Worm (Caenorhabditis elegans) whole organism, L4 larva: ENCODE measurements around the gene F52D2.5.

Experiments used
- F10B5.3 ChIP-seq: sonication (generic microtip); optimal IDR thresholded peaks from 2 replicates; lab custom pipeline; 2016; ENCODE audit warnings: mild to moderate bottlenecking, missing genetic modification characterization, missing compliant biosample characterization
- R02D3.7 ChIP-seq: fragments of 150-350 bp; sonication (generic microtip); optimal IDR thresholded peaks from 3 replicates; lab custom pipeline; 2014; ENCODE audit warnings: missing biosample characterization, missing genetic modification characterization
- T26A8.4 ChIP-seq: fragments of 200-800 bp; sonication (Bioruptor generic); IDR thresholded peaks from 2 replicates; pipeline ENCODE4 v1.3.6; 2022; ENCODE audit warnings: missing genetic modification characterization, missing compliant biosample characterization
- aha-1 ChIP-seq: fragments of 150-350 bp; peaks from one replicate; lab custom pipeline; 2014; ENCODE audit warnings: missing biosample characterization, missing genetic modification characterization
- ces-1 ChIP-seq: fragments of 150-350 bp; sonication (generic microtip); optimal IDR thresholded peaks from 4 replicates; lab custom pipeline; 2014; ENCODE audit warnings: missing biosample characterization, missing genetic modification reagents, missing genetic modification characterization
- daf-16 ChIP-seq, 3 experiments: sonication (generic microtip); optimal IDR thresholded peaks; 2 replicates each; lab custom pipeline; 2016 to 2017; ENCODE audit warnings: missing genetic modification characterization in 3 of 3, missing genetic modification reagents in 3 of 3, mild to moderate bottlenecking in 2 of 3, missing compliant biosample characterization in 2 of 3, missing biosample characterization in 1 of 3, moderate library complexity in 1 of 3
- dpl-1 ChIP-seq: fragments of 150-350 bp; optimal IDR thresholded peaks from 2 replicates; lab custom pipeline; 2014; ENCODE audit warnings: missing biosample characterization, missing genetic modification reagents, missing genetic modification characterization
- duxl-1 ChIP-seq: sonication (generic microtip); optimal IDR thresholded peaks from 2 replicates; lab custom pipeline; 2016; ENCODE audit warnings: mild to moderate bottlenecking, missing genetic modification characterization, moderate library complexity, missing compliant biosample characterization; ENCODE audit not compliant: poor library complexity
- fos-1 ChIP-seq: fragments of 150-350 bp; optimal IDR thresholded peaks from 2 replicates; lab custom pipeline; 2014; ENCODE audit warnings: missing biosample characterization, missing genetic modification characterization
- hlh-11 ChIP-seq: fragments of 200-800 bp; sonication (Bioruptor generic); optimal IDR thresholded peaks from 2 replicates; lab custom pipeline; 2018; ENCODE audit warnings: mild to moderate bottlenecking, missing genetic modification characterization, missing compliant biosample characterization
- hlh-30 ChIP-seq: sonication (generic microtip); optimal IDR thresholded peaks from 2 replicates; lab custom pipeline; 2017; ENCODE audit warnings: antibody characterized with exemption, mild to moderate bottlenecking, missing genetic modification characterization, missing compliant biosample characterization; ENCODE audit not compliant: insufficient read depth
- jun-1 ChIP-seq: fragments of 150-350 bp; optimal IDR thresholded peaks from 2 replicates; lab custom pipeline; 2014; ENCODE audit warnings: missing biosample characterization, missing genetic modification reagents, missing genetic modification characterization
- lin-39 ChIP-seq: fragments of 150-350 bp; optimal IDR thresholded peaks from 2 replicates; lab custom pipeline; 2014; ENCODE audit warnings: missing biosample characterization, missing genetic modification reagents, missing genetic modification characterization
- lsy-2 ChIP-seq, 2 experiments: fragments of 150-350 bp in 1 of 2; sonication (generic microtip) in 1 of 2; optimal IDR thresholded peaks; 2 replicates each; lab custom pipeline; 2014 to 2017; ENCODE audit warnings: missing biosample characterization in 2 of 2, missing genetic modification characterization in 2 of 2
- madf-9 ChIP-seq: fragments of 200-800 bp; sonication (Bioruptor generic); conservative IDR thresholded peaks from 2 replicates; pipeline ENCODE4 v1.3.6; 2022; ENCODE audit warnings: missing genetic modification reagents, missing genetic modification characterization, missing compliant biosample characterization
- mdt-29 ChIP-seq: fragments of 200-800 bp; sonication (Bioruptor generic); IDR thresholded peaks from 2 replicates; pipeline ENCODE4 v1.3.6; 2022; ENCODE audit warnings: missing genetic modification reagents, missing genetic modification characterization, missing compliant biosample characterization
- mxl-2 ChIP-seq: fragments of 200-800 bp; sonication (Bioruptor generic); conservative IDR thresholded peaks from 2 replicates; pipeline ENCODE4 v1.3.6; 2022; ENCODE audit warnings: missing genetic modification reagents, missing genetic modification characterization, missing compliant biosample characterization
- nhr-11 ChIP-seq: fragments of 150-350 bp; optimal IDR thresholded peaks from 2 replicates; lab custom pipeline; 2014; ENCODE audit warnings: missing biosample characterization, missing genetic modification characterization
- nhr-111 ChIP-seq: fragments of 200-800 bp; sonication (Bioruptor generic); optimal IDR thresholded peaks from 2 replicates; lab custom pipeline; 2018; ENCODE audit warnings: mild to moderate bottlenecking, missing genetic modification characterization, missing compliant biosample characterization
- nhr-25 ChIP-seq: sonication (generic microtip); optimal IDR thresholded peaks from 2 replicates; lab custom pipeline; 2017; ENCODE audit warnings: missing genetic modification characterization, mild to moderate bottlenecking, missing compliant biosample characterization, antibody characterized with exemption, moderate library complexity, borderline replicate concordance; ENCODE audit not compliant: insufficient read depth
- nhr-28 ChIP-seq: fragments of 150-350 bp; optimal IDR thresholded peaks from 2 replicates; lab custom pipeline; 2014; ENCODE audit warnings: missing biosample characterization, missing genetic modification characterization
- nhr-42 ChIP-seq: fragments of 200-800 bp; sonication (Bioruptor generic); IDR thresholded peaks from 2 replicates; pipeline ENCODE4 v1.3.6; 2022; ENCODE audit warnings: missing genetic modification characterization, missing compliant biosample characterization
- nhr-6 ChIP-seq: fragments of 150-350 bp; optimal IDR thresholded peaks from 2 replicates; lab custom pipeline; 2014; ENCODE audit warnings: missing biosample characterization, missing genetic modification characterization
- nhr-77 ChIP-seq: fragments of 150-350 bp; optimal IDR thresholded peaks from 2 replicates; lab custom pipeline; 2014; ENCODE audit warnings: missing biosample characterization, missing genetic modification characterization
- pha-4 ChIP-seq, 2 experiments: fragments of 150-350 bp in 1 of 2; fragments of 200-800 bp in 1 of 2; sonication (Bioruptor generic) in 1 of 2; IDR thresholded peaks in 1 of 2; optimal IDR thresholded peaks in 1 of 2; 2 replicates each; pipeline versions ENCODE4 v1.3.6 to Lab custom; 2014 to 2022; ENCODE audit warnings: missing genetic modification characterization in 2 of 2, missing genetic modification reagents in 2 of 2, missing biosample characterization in 1 of 2, missing compliant biosample characterization in 1 of 2
- rbr-2 ChIP-seq: sonication (generic microtip); optimal IDR thresholded peaks from 2 replicates; lab custom pipeline; 2016; ENCODE audit warnings: missing genotype, missing genetic modification characterization, missing compliant biosample characterization
- sdz-12 ChIP-seq: fragments of 200-800 bp; sonication (Bioruptor generic); optimal IDR thresholded peaks from 2 replicates; lab custom pipeline; 2018; ENCODE audit warnings: mild to moderate bottlenecking, missing genetic modification characterization, missing compliant biosample characterization
- skn-1 ChIP-seq: fragments of 150-350 bp; optimal IDR thresholded peaks from 2 replicates; lab custom pipeline; 2014; ENCODE audit warnings: missing biosample characterization, missing genetic modification characterization
- spr-1 ChIP-seq: sonication (generic microtip); optimal IDR thresholded peaks from 2 replicates; lab custom pipeline; 2016; ENCODE audit warnings: mild to moderate bottlenecking, missing genetic modification characterization, missing compliant biosample characterization
- spr-3 ChIP-seq: fragments of 200-800 bp; sonication (Bioruptor generic); optimal IDR thresholded peaks from 2 replicates; lab custom pipeline; 2018; ENCODE audit warnings: mild to moderate bottlenecking, missing genetic modification characterization, missing compliant biosample characterization
- tag-97 ChIP-seq: fragments of 200-800 bp; sonication (Bioruptor generic); IDR thresholded peaks from 2 replicates; pipeline ENCODE4 v1.3.6; 2022; ENCODE audit warnings: missing genetic modification characterization, missing compliant biosample characterization
- unc-39 ChIP-seq: sonication (generic microtip); optimal IDR thresholded peaks from 2 replicates; lab custom pipeline; 2017; ENCODE audit warnings: missing biosample characterization, missing genetic modification characterization
- vab-7 ChIP-seq: fragments of 200-800 bp; sonication (Bioruptor generic); IDR thresholded peaks from 2 replicates; pipeline ENCODE4 v1.3.6; 2022; ENCODE audit warnings: missing genetic modification reagents, missing genetic modification characterization, missing compliant biosample characterization
- zfp-2 ChIP-seq: sonication (generic microtip); optimal IDR thresholded peaks from 2 replicates; lab custom pipeline; 2016; ENCODE audit warnings: mild to moderate bottlenecking, missing genetic modification characterization, missing compliant biosample characterization
- zip-2 ChIP-seq: fragments of 150-350 bp; optimal IDR thresholded peaks from 2 replicates; lab custom pipeline; 2014; ENCODE audit warnings: missing biosample characterization, missing genetic modification characterization

F52D2.5 gene

ce11 chrX:1990434-1990833 lies 15.8 kb upstream of the F52D2.5 start, which contains the start of gene Y40A1A.2:
Gene Y40A1A.2, plus strand, starts transcription at chrX:1990734.
- no peak for TF ChIP-seq vab-7 (GFP tag; lab: Robert Waterston, UW)
- no peak for TF ChIP-seq nhr-25 (tag; lab: Kevin White, UChicago)
- TF ChIP-seq mdt-29 (GFP tag; lab: Robert Waterston, UW), result no peak
- TF ChIP-seq fos-1 (tag; lab: Kevin White, UChicago), result no peak
- TF ChIP-seq F10B5.3 (tag; lab: Kevin White, UChicago), result no peak
- no peak for TF ChIP-seq ces-1
- TF ChIP-seq R02D3.7 (tag; lab: Kevin White, UChicago), result no peak
- no peak for TF ChIP-seq hlh-30
- no peak for TF ChIP-seq zfp-2 (tag; lab: Kevin White, UChicago)
- TF ChIP-seq nhr-11 (tag; lab: Kevin White, UChicago), result no peak
- no peak for TF ChIP-seq tag-97 (GFP tag; lab: Robert Waterston, UW)
- TF ChIP-seq dpl-1 (GFP tag; lab: Kevin White, UChicago), result no peak
- no peak for TF ChIP-seq skn-1 (tag; lab: Kevin White, UChicago)
- no peak for TF ChIP-seq rbr-2 (tag; lab: Kevin White, UChicago)
- TF ChIP-seq nhr-28 (tag; lab: Kevin White, UChicago), result no peak
- TF ChIP-seq nhr-77 (tag; lab: Kevin White, UChicago), result no peak
- no peak for TF ChIP-seq hlh-11
- no peak for TF ChIP-seq spr-3
- no peak for TF ChIP-seq nhr-111 (GFP tag; lab: Kevin White, UChicago)

DNA sequence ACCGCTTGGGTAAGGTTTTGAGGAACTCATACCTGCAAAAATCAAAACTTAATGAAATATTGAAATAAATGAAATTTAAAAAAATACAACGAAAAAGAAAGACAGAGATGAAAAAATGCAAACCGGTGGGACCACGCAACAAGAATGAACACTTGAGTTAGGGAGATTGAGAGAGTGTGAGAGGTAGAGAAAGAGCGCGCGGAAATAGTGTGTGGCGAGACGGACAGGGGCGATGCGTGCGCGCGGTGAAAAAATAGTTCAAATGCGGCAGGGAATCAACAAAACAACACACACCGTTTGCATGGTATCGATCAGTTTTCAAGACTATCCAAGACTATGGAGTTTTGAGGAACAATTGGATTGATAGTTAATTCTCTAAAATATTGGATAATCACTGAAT lies 15.0 kb upstream of the F52D2.5 start, which contains the start of gene meg-3:
Gene meg-3 (minus strand): TSS at position 32 of the 400 bp plus-strand sequence.
- TF ChIP-seq daf-16 (GFP tag; optimal IDR thresholded peaks at IDR 0.05; lab: Kevin White, UChicago), result peak in 1 of 2 experiments; percentile 26
- TF ChIP-seq daf-16 (tag; optimal IDR thresholded peaks at IDR 0.05; lab: Kevin White, UChicago), result no peak
- no peak for TF ChIP-seq sdz-12 (GFP tag; lab: Kevin White, UChicago)
- TF ChIP-seq zip-2 (tag; lab: Kevin White, UChicago), result no peak
- TF ChIP-seq T26A8.4 (GFP tag; lab: Robert Waterston, UW), result no peak
- no peak for TF ChIP-seq lsy-2 (tag; optimal IDR thresholded peaks at IDR 0.05; lab: Kevin White, UChicago)
- TF ChIP-seq mxl-2 (GFP tag; lab: Robert Waterston, UW), result no peak
- TF ChIP-seq duxl-1 (tag; lab: Kevin White, UChicago), result peak; percentile 99

- TF ChIP-seq spr-1 (tag; lab: Kevin White, UChicago) (no peak), lin-39 (tag; lab: Kevin White, UChicago) (no peak), jun-1 (tag; lab: Kevin White, UChicago) (no peak)
- TF ChIP-seq, all 104 proteins: peak for 0
Measured at ce11 chrX:1984831-1985230, 10.2 kb upstream of the F52D2.5 start.

DNA sequence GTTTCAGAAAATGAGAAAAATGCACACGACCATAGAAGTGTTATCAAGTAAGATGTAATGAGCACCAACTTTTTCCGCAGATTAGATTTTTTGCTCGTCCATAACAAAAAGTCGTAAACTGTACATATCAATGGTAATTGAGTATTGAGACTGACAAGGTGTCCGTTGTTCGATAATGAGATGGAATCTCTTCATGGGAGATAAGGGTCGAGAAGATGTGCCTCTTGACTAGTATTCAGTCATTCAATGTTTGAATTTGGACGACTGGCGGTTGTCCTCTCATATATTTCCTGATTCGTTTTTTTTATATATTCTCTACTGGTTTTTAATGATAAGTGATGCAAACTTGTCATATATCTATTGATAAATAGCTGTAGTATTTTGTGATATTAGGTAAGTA lies 7.1 kb upstream of the F52D2.5 start:
- TF ChIP-seq aha-1 (tag; lab: Kevin White, UChicago), result peak; percentile 20
- TF ChIP-seq nhr-42 (GFP tag; lab: Robert Waterston, UW), result no peak

DNA sequence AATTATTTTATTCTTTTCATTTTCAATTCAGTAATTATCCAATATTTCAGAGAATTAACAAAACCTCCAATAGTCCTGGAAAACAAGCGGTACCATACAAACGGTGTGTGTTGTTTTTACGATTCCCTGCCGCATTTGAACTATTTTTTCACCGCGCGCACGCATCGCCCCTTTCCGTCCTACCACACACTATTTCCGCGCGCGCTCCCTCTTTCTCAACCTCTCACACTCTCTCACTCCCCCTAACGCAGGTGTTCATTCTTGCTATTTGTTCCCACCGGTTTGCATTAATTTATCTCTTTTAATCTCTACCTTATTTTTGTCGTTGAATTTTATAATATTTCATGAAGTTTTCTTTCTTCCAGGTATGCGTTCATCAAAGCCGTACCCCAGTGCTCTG lies 3.1 kb upstream of the F52D2.5 start, which contains the start of gene F52D2.12:
Gene F52D2.12 (plus strand): TSS at position 307 of the 400 bp plus-strand sequence.
- TF ChIP-seq madf-9 (GFP tag; lab: Robert Waterston, UW) (no peak), nhr-6 (tag; lab: Kevin White, UChicago) (no peak), duxl-1 (tag; lab: Kevin White, UChicago) (peak; percentile 91), unc-39 (tag; lab: Kevin White, UChicago) (no peak), pha-4 (GFP tag; IDR thresholded peaks at IDR 0.05; lab: Robert Waterston, UW) (no peak), pha-4 (tag; optimal IDR thresholded peaks at IDR 0.05; lab: Kevin White, UChicago) (no peak), lin-39 (tag; lab: Kevin White, UChicago) (no peak)
